Fruit fly (Drosophila melanogaster): ENCODE measurements around the gene CG17154.

The CG17154 gene

DNA sequence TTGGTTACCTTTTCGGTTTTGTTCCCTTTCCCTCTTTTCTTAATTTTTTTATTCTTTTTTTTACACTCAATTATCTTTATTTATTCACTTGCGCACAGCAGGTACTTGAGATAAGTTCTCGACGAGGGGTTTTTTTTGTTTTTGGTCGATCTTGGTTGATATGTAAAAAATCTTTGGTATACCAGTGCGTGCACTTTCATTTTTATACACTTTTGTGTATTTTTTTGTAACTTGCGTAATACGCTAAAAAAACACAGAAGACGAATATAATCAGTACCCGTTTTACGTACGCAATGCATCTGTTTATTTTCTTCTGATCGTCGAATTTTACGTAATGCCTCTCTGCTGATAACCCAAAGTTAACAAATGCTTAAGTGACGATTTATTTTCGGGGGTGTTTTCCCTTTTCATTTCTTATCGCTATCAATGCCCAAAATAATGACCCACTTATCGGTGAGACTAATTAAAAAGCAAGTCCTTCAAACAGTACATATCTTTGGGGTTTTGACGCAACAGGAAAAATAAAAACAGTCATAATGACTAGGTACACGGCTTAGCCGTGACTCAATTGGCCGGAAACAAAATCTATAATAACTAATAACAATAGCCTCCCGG is 9.0 kb upstream of the CG17154 start:
- TF ChIP-seq Eip78C (GFP tag): peak; percentile 38
- no peak for TF ChIP-seq Met (GFP tag; optimal IDR thresholded peaks at IDR 0.05)
- TF ChIP-seq CG6276 (GFP tag; optimal IDR thresholded peaks at IDR 0.05): no peak
- TF ChIP-seq CG11294 (GFP tag; IDR thresholded peaks at IDR 0.05): no peak
- no peak for TF ChIP-seq ss (GFP tag; optimal IDR thresholded peaks at IDR 0.05)
- no peak for TF ChIP-seq CG8119 (GFP tag; IDR thresholded peaks at IDR 0.05)
- TF ChIP-seq CG10669 (GFP tag; optimal IDR thresholded peaks at IDR 0.05): no peak
- TF ChIP-seq OdsH (GFP tag; optimal IDR thresholded peaks at IDR 0.05): no peak
- TF ChIP-seq Sox102F (GFP tag; optimal IDR thresholded peaks at IDR 0.05): peak; percentile 25
- TF ChIP-seq Sox14 (GFP tag; optimal IDR thresholded peaks at IDR 0.05): no peak
- TF ChIP-seq Sox15 (GFP tag; optimal IDR thresholded peaks at IDR 0.05): no peak
- TF ChIP-seq svp (GFP tag): peak; percentile 22
- TF ChIP-seq Eip93F (GFP tag; optimal IDR thresholded peaks at IDR 0.05): no peak
- no peak for TF ChIP-seq Lpt (GFP tag; optimal IDR thresholded peaks at IDR 0.05)
- TF ChIP-seq CG10631 (GFP tag; optimal IDR thresholded peaks at IDR 0.05): no peak
- TF ChIP-seq CG31627 (GFP tag; optimal IDR thresholded peaks at IDR 0.05): no peak
- TF ChIP-seq CG8632 (GFP tag; optimal IDR thresholded peaks at IDR 0.05): no peak
- no peak for TF ChIP-seq CG6163 (GFP tag; IDR thresholded peaks at IDR 0.05)
- TF ChIP-seq vri (GFP tag; optimal IDR thresholded peaks at IDR 0.05): peak; percentile 95
- no peak for TF ChIP-seq Ets21C (GFP tag; optimal IDR thresholded peaks at IDR 0.05)
- TF ChIP-seq CG6854 (GFP tag; optimal IDR thresholded peaks at IDR 0.05): no peak
- TF ChIP-seq CG4318 (GFP tag; optimal IDR thresholded peaks at IDR 0.05): no peak
- no peak for TF ChIP-seq CG6792 (GFP tag; optimal IDR thresholded peaks at IDR 0.05)
- no peak for TF ChIP-seq Ets96B (tag; optimal IDR thresholded peaks at IDR 0.05)
- no peak for TF ChIP-seq CG15336 (GFP tag; IDR thresholded peaks at IDR 0.05)
- TF ChIP-seq Hr4 (GFP tag; optimal IDR thresholded peaks at IDR 0.05): no peak
- TF ChIP-seq Blimp-1 (GFP tag; optimal IDR thresholded peaks at IDR 0.05): peak; percentile 70

DNA sequence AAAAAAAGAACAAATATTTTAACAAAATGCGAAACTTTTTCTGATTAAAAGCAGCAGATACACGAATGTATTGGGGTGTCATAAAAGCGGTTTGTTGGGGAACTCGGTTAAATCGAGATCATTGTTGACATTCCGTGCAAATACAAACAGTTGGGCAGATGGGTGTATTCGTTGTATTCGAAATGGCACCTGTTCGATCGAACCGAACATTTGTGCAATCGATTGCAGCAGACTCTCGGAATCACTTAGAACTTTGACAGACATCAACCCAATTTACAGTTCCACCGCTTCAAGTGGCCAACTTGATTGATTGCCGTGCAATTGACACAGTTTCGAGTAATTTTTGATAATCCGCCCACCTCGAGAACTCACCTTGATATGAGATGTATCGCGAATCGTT is 8.0 kb upstream of the CG17154 start:
- TF ChIP-seq OdsH (GFP tag; optimal IDR thresholded peaks at IDR 0.05) (no peak), CG9139 (GFP tag; optimal IDR thresholded peaks at IDR 0.05) (no peak), cyc (GFP tag; optimal IDR thresholded peaks at IDR 0.05) (no peak), CG3032 (tag; optimal IDR thresholded peaks at IDR 0.05) (no peak), Ets96B (tag; optimal IDR thresholded peaks at IDR 0.05) (no peak), Eip78C (GFP tag) (peak; percentile 31), Ets21C (GFP tag; optimal IDR thresholded peaks at IDR 0.05) (no peak), CG3919 (GFP tag; optimal IDR thresholded peaks at IDR 0.05) (no peak), CG6163 (GFP tag; IDR thresholded peaks at IDR 0.05) (no peak), CG6808 (GFP tag; optimal IDR thresholded peaks at IDR 0.05) (no peak), CG15336 (GFP tag; IDR thresholded peaks at IDR 0.05) (no peak), CG7368 (GFP tag; optimal IDR thresholded peaks at IDR 0.05) (no peak), achi (GFP tag; optimal IDR thresholded peaks at IDR 0.05) (no peak), svp (GFP tag) (peak; percentile 41), esn (GFP tag; optimal IDR thresholded peaks at IDR 0.05) (peak; percentile 13), Hr38 (GFP tag; optimal IDR thresholded peaks at IDR 0.05) (no peak), CG8632 (GFP tag; optimal IDR thresholded peaks at IDR 0.05) (no peak), Eip75B (GFP tag; optimal IDR thresholded peaks at IDR 0.05) (no peak), CG11294 (GFP tag; IDR thresholded peaks at IDR 0.05) (no peak), lz (GFP tag; optimal IDR thresholded peaks at IDR 0.05) (no peak), Sox14 (GFP tag; optimal IDR thresholded peaks at IDR 0.05) (no peak), CG11762 (GFP tag; optimal IDR thresholded peaks at IDR 0.05; ENCODE audit: insufficient read depth) (no peak), Smox (GFP tag; optimal IDR thresholded peaks at IDR 0.05) (no peak), Hr4 (GFP tag; optimal IDR thresholded peaks at IDR 0.05) (no peak)

Data from whole organism, prepupa.